Worm (Caenorhabditis elegans): ENCODE data around the gene T12D8.9.

- TF ChIP-seq nhr-76 (tag; optimal IDR thresholded peaks at IDR 0.05) (no peak), elt-3 (tag; optimal IDR thresholded peaks at IDR 0.05) (no peak), lsy-2 (tag; optimal IDR thresholded peaks at IDR 0.05) (no peak), mep-1 (tag; optimal IDR thresholded peaks at IDR 0.05) (no peak)
Observed at ce11 chrIII:13642227-13642626, 25.3 kb downstream of the T12D8.9 start, which contains the start of gene T12D8.10.

Data from whole organism, mixed stage, embryonic.